Worm (Caenorhabditis elegans) whole organism, L4/young adult: Measurements from ENCODE around the gene sri-39.
"Not testable (repeated sequence)": the region's sequence is repeated elsewhere in the genome, so short reads cannot be mapped to it uniquely, and the experiment has no call there.

ENCODE experiments used
- W03F9.2 ChIP-seq: fragments of 150-350 bp; optimal IDR thresholded peaks from 2 replicates; lab custom pipeline; 2014; ENCODE audit warnings: missing biosample characterization, missing genetic modification characterization
- dao-5 ChIP-seq: sonication (generic microtip); optimal IDR thresholded peaks from 2 replicates; lab custom pipeline; 2016; ENCODE audit warnings: missing genotype, missing genetic modification characterization, moderate library complexity, missing compliant biosample characterization

DNA sequence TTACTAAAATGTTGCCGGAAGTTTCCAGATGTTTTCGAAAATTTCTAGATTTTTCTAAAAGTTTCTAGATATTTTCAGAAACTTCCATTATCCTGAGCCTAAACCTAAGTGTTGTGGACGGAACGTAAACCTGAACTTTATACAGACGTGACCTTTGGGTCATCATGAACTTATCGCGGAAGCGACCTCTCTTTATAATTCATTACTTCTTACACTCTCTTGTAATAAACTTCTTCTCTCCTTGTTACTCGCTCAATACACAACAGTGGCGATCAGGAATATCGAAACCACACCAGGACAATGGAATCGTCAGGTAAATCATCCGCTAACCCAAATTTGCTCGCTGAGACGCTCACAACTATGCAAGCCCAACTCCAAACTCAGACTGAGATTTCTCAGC is 33.6 kb upstream of the sri-39 start, which contains the start of gene K02F6.1:
- TF ChIP-seq dao-5, W03F9.2 (tag; lab: Kevin White, UChicago): not testable (repeated sequence)
